Worm (Caenorhabditis elegans): Measurements from ENCODE around the gene R11E3.2.

The R11E3.2 gene

ce11 chrIV:4748408-4749105 lies 23.3 kb upstream of the R11E3.2 start, which contains the start of gene cyc-2.1 (continued):
- TF ChIP-seq ZK546.5 (tag; optimal IDR thresholded peaks at IDR 0.05) (no peak), zag-1 (tag; optimal IDR thresholded peaks at IDR 0.05) (no peak), nhr-102 (tag; optimal IDR thresholded peaks at IDR 0.05) (peak; percentile 47), cey-2 (tag; optimal IDR thresholded peaks at IDR 0.05; ENCODE audit: borderline replicate concordance, insufficient read depth) (no peak), dmd-9 (GFP tag; IDR thresholded peaks at IDR 0.05) (no peak), ZK337.2 (GFP tag; IDR thresholded peaks at IDR 0.05) (no peak), nhr-10 (tag; optimal IDR thresholded peaks at IDR 0.05) (peak; percentile 76), nhr-48 (tag; optimal IDR thresholded peaks at IDR 0.05) (peak; percentile 57), php-3 (GFP tag; IDR thresholded peaks at IDR 0.05) (0 out of 2 replicates have a peak, but pooled peaks have one; percentile 9), fkh-10 (GFP tag; optimal IDR thresholded peaks at IDR 0.05) (no peak), mxl-3 (GFP tag; optimal IDR thresholded peaks at IDR 0.05) (peak; percentile 45), dmd-6 (GFP tag; IDR thresholded peaks at IDR 0.05) (peak; percentile 63), unc-39 (tag; optimal IDR thresholded peaks at IDR 0.05) (no peak), ama-1 (optimal IDR thresholded peaks at IDR 0.05) (peak; percentile 78), lir-3 (tag; optimal IDR thresholded peaks at IDR 0.05) (no peak), F10B5.3 (tag; optimal IDR thresholded peaks at IDR 0.05) (no peak), nhr-11 (tag; optimal IDR thresholded peaks at IDR 0.05) (peak; percentile 52), nhr-77 (tag; optimal IDR thresholded peaks at IDR 0.05) (peak; percentile 42), lim-7 (GFP tag; IDR thresholded peaks at IDR 0.05) (peak; percentile 69), mep-1 (tag; optimal IDR thresholded peaks at IDR 0.05) (peak; percentile 80), Y48G9A.11 (GFP tag; IDR thresholded peaks at IDR 0.05) (peak; percentile 28; the same call in 1 of the 2 replicates), F49E8.2 (tag; optimal IDR thresholded peaks at IDR 0.05; ENCODE audit: borderline replicate concordance) (peak; percentile 85), nhr-237 (tag; optimal IDR thresholded peaks at IDR 0.05) (peak; percentile 21), lin-39 (tag; optimal IDR thresholded peaks at IDR 0.05) (no peak), nhr-111 (GFP tag; optimal IDR thresholded peaks at IDR 0.05) (no peak), daf-12 (tag; optimal IDR thresholded peaks at IDR 0.05) (no peak), Y75B8A.6 (GFP tag; IDR thresholded peaks at IDR 0.05) (0 out of 2 replicates have a peak, but pooled peaks have one; percentile 22), zip-2 (tag; optimal IDR thresholded peaks at IDR 0.05) (no peak), lsy-2 (tag; optimal IDR thresholded peaks at IDR 0.05) (peak; percentile 79 to 90), fos-1 (tag; optimal IDR thresholded peaks at IDR 0.05) (no peak), ztf-11 (tag; optimal IDR thresholded peaks at IDR 0.05) (no peak), snpc-4 (tag; optimal IDR thresholded peaks at IDR 0.05) (no peak), mxl-2 (GFP tag; conservative IDR thresholded peaks at IDR 0.05) (no peak), tra-1 (GFP tag; IDR thresholded peaks at IDR 0.05) (peak; percentile 10; the same call in 1 of the 2 replicates), zfp-2 (tag; optimal IDR thresholded peaks at IDR 0.05) (peak; percentile 11), vab-7 (GFP tag; IDR thresholded peaks at IDR 0.05) (peak; percentile 37; the same call in 1 of the 2 replicates), hmg-1.1 (GFP tag; IDR thresholded peaks at IDR 0.05) (peak; percentile 51; the same call in 1 of the 2 replicates), saeg-2 (GFP tag; IDR thresholded peaks at IDR 0.05) (no peak), egl-27 (tag; optimal IDR thresholded peaks at IDR 0.05) (no peak), unc-62 (GFP tag; optimal IDR thresholded peaks at IDR 0.05 in 1 of 2) (peak in 1 of 2 experiments; percentile 8), unc-62 (tag; optimal IDR thresholded peaks at IDR 0.05) (no peak), arid-1 (GFP tag; conservative IDR thresholded peaks at IDR 0.05) (peak; percentile 71), nhr-42 (GFP tag; IDR thresholded peaks at IDR 0.05) (no peak), zfp-3 (GFP tag; conservative IDR thresholded peaks at IDR 0.05) (no peak), Y5F2A.4 (GFP tag; optimal IDR thresholded peaks at IDR 0.05) (no peak), nhr-25 (tag; optimal IDR thresholded peaks at IDR 0.05; ENCODE audit: borderline replicate concordance, insufficient read depth) (no peak), F44E2.7 (GFP tag; IDR thresholded peaks at IDR 0.05) (0 out of 2 replicates have a peak, but pooled peaks have one; percentile 9), set-16 (GFP tag; IDR thresholded peaks at IDR 0.05) (peak; percentile 67), hlh-11 (tag; optimal IDR thresholded peaks at IDR 0.05) (peak; percentile 85), unc-130 (GFP tag; optimal IDR thresholded peaks at IDR 0.05) (peak; percentile 43)
